Worm (Caenorhabditis elegans) whole organism, L4 larva: Measurements from ENCODE around the gene srx-86.

ENCODE experiments used
- F26F4.8 ChIP-seq: fragments of 200-800 bp; sonication (Bioruptor generic); conservative IDR thresholded peaks from 2 replicates; pipeline ENCODE4 v1.3.6; 2022; ENCODE audit warnings: missing genetic modification characterization, missing compliant biosample characterization
- F37D6.2 ChIP-seq: sonication (generic microtip); optimal IDR thresholded peaks from 2 replicates; lab custom pipeline; 2016; ENCODE audit warnings: mild to moderate bottlenecking, missing genetic modification characterization, missing compliant biosample characterization
- Y48G9A.11 ChIP-seq: fragments of 200-800 bp; sonication (Bioruptor generic); IDR thresholded peaks from 2 replicates; pipeline ENCODE4 v1.3.6; 2022; ENCODE audit warnings: missing genetic modification reagents, missing genetic modification characterization, missing compliant biosample characterization
- Y5F2A.4 ChIP-seq: fragments of 200-800 bp; sonication (Bioruptor generic); optimal IDR thresholded peaks from 2 replicates; lab custom pipeline; 2018; ENCODE audit warnings: mild to moderate bottlenecking, missing genetic modification characterization, missing compliant biosample characterization
- Y75B8A.6 ChIP-seq: fragments of 200-800 bp; sonication (Bioruptor generic); IDR thresholded peaks from 2 replicates; pipeline ENCODE4 v1.3.6; 2022; ENCODE audit warnings: missing genetic modification reagents, missing genetic modification characterization, missing compliant biosample characterization
- aha-1 ChIP-seq: fragments of 150-350 bp; peaks from one replicate; lab custom pipeline; 2014; ENCODE audit warnings: missing biosample characterization, missing genetic modification characterization
- aly-2 ChIP-seq: sonication (generic microtip); optimal IDR thresholded peaks from 2 replicates; lab custom pipeline; 2018; ENCODE audit warnings: missing biosample characterization, missing genetic modification characterization
- ceh-20 ChIP-seq: fragments of 200-800 bp; sonication (Bioruptor generic); IDR thresholded peaks from 2 replicates; pipeline ENCODE4 v1.3.6; 2022; ENCODE audit warnings: missing genetic modification reagents, missing genetic modification characterization, missing compliant biosample characterization
- ceh-28 ChIP-seq: fragments of 150-350 bp; optimal IDR thresholded peaks from 2 replicates; lab custom pipeline; 2014; ENCODE audit warnings: missing biosample characterization, missing genetic modification reagents, missing genetic modification characterization
- ceh-82 ChIP-seq: sonication (generic microtip); optimal IDR thresholded peaks from 2 replicates; lab custom pipeline; 2017; ENCODE audit warnings: missing biosample characterization, missing genetic modification characterization
- cey-2 ChIP-seq: sonication (generic microtip); optimal IDR thresholded peaks from 3 replicates; lab custom pipeline; 2017; ENCODE audit warnings: missing genetic modification characterization, mild to moderate bottlenecking, missing compliant biosample characterization, antibody characterized with exemption, borderline replicate concordance; ENCODE audit not compliant: insufficient read depth
- daf-19 ChIP-seq: fragments of 200-800 bp; sonication (Bioruptor generic); conservative IDR thresholded peaks from 2 replicates; pipeline ENCODE4 v1.3.6; 2022; ENCODE audit warnings: missing genetic modification characterization, missing compliant biosample characterization
- daf-8 ChIP-seq: fragments of 200-800 bp; sonication (Bioruptor generic); IDR thresholded peaks from 2 replicates; pipeline ENCODE4 v1.3.6; 2022; ENCODE audit warnings: missing genetic modification characterization, missing compliant biosample characterization
- dmd-8 ChIP-seq: fragments of 200-800 bp; sonication (Bioruptor generic); IDR thresholded peaks from 2 replicates; pipeline ENCODE4 v1.3.6; 2022; ENCODE audit warnings: missing genetic modification characterization, missing compliant biosample characterization
- dpl-1 ChIP-seq: fragments of 150-350 bp; optimal IDR thresholded peaks from 2 replicates; lab custom pipeline; 2014; ENCODE audit warnings: missing biosample characterization, missing genetic modification reagents, missing genetic modification characterization
- egl-27 ChIP-seq: sonication (generic microtip); optimal IDR thresholded peaks from 3 replicates; lab custom pipeline; 2017; ENCODE audit warnings: missing biosample characterization, missing genetic modification reagents, missing genetic modification characterization
- gei-8 ChIP-seq: fragments of 200-800 bp; sonication (Bioruptor generic); optimal IDR thresholded peaks from 2 replicates; lab custom pipeline; 2018; ENCODE audit warnings: mild to moderate bottlenecking, missing genetic modification characterization, missing compliant biosample characterization
- hlh-11 ChIP-seq: fragments of 200-800 bp; sonication (Bioruptor generic); optimal IDR thresholded peaks from 2 replicates; lab custom pipeline; 2018; ENCODE audit warnings: mild to moderate bottlenecking, missing genetic modification characterization, missing compliant biosample characterization
- hlh-30 ChIP-seq: sonication (generic microtip); optimal IDR thresholded peaks from 2 replicates; lab custom pipeline; 2017; ENCODE audit warnings: antibody characterized with exemption, mild to moderate bottlenecking, missing genetic modification characterization, missing compliant biosample characterization; ENCODE audit not compliant: insufficient read depth
- hmg-1.1 ChIP-seq: fragments of 200-800 bp; sonication (Bioruptor generic); IDR thresholded peaks from 2 replicates; pipeline ENCODE4 v1.3.6; 2022; ENCODE audit warnings: missing genetic modification reagents, missing genetic modification characterization, missing compliant biosample characterization
- lin-13 ChIP-seq: fragments of 150-350 bp; optimal IDR thresholded peaks from 2 replicates; lab custom pipeline; 2014; ENCODE audit warnings: missing biosample characterization, missing genetic modification reagents, missing genetic modification characterization
- lsy-2 ChIP-seq, 2 experiments: fragments of 150-350 bp in 1 of 2; sonication (generic microtip) in 1 of 2; optimal IDR thresholded peaks; 2 replicates each; lab custom pipeline; 2014 to 2017; ENCODE audit warnings: missing biosample characterization in 2 of 2, missing genetic modification characterization in 2 of 2
- madf-5 ChIP-seq, 2 experiments: fragments of 200-800 bp; sonication (Bioruptor generic); IDR thresholded peaks; 2 replicates each; pipeline ENCODE4 v1.3.6; 2022; ENCODE audit warnings: missing compliant biosample characterization in 2 of 2, missing genetic modification characterization in 2 of 2
- mdl-1 ChIP-seq, 2 experiments: fragments of 150-350 bp in 1 of 2; sonication (generic microtip) in 1 of 2; optimal IDR thresholded peaks; 2 replicates each; lab custom pipeline; 2014 to 2017; ENCODE audit warnings: missing biosample characterization in 2 of 2, missing genetic modification characterization in 2 of 2
- mep-1 ChIP-seq: fragments of 150-350 bp; sonication (generic microtip); optimal IDR thresholded peaks from 3 replicates; lab custom pipeline; 2014; ENCODE audit warnings: missing biosample characterization, missing genetic modification characterization
- mes-2 ChIP-seq: sonication (generic microtip); optimal IDR thresholded peaks from 2 replicates; lab custom pipeline; 2016; ENCODE audit warnings: missing genotype, mild to moderate bottlenecking, missing genetic modification characterization, missing compliant biosample characterization; ENCODE audit not compliant: poor library complexity, severe bottlenecking
- mxl-2 ChIP-seq: fragments of 200-800 bp; sonication (Bioruptor generic); conservative IDR thresholded peaks from 2 replicates; pipeline ENCODE4 v1.3.6; 2022; ENCODE audit warnings: missing genetic modification reagents, missing genetic modification characterization, missing compliant biosample characterization
- mxl-3 ChIP-seq: fragments of 200-800 bp; sonication (Bioruptor generic); optimal IDR thresholded peaks from 2 replicates; lab custom pipeline; 2018; ENCODE audit warnings: mild to moderate bottlenecking, missing genetic modification characterization, missing compliant biosample characterization
- nhr-10 ChIP-seq: fragments of 150-350 bp; optimal IDR thresholded peaks from 2 replicates; lab custom pipeline; 2014; ENCODE audit warnings: missing biosample characterization, missing genetic modification characterization
- nhr-102 ChIP-seq: sonication (generic microtip); optimal IDR thresholded peaks from 2 replicates; lab custom pipeline; 2016; ENCODE audit warnings: mild to moderate bottlenecking, missing genetic modification characterization, moderate library complexity, missing compliant biosample characterization
- nhr-41 ChIP-seq: fragments of 200-800 bp; sonication (Bioruptor generic); IDR thresholded peaks from 2 replicates; pipeline ENCODE4 v1.3.6; 2022; ENCODE audit warnings: missing genetic modification reagents, missing genetic modification characterization, missing compliant biosample characterization
- nhr-77 ChIP-seq: fragments of 150-350 bp; optimal IDR thresholded peaks from 2 replicates; lab custom pipeline; 2014; ENCODE audit warnings: missing biosample characterization, missing genetic modification characterization
- pha-4 ChIP-seq, 2 experiments: fragments of 150-350 bp in 1 of 2; fragments of 200-800 bp in 1 of 2; sonication (Bioruptor generic) in 1 of 2; IDR thresholded peaks in 1 of 2; optimal IDR thresholded peaks in 1 of 2; 2 replicates each; pipeline versions ENCODE4 v1.3.6 to Lab custom; 2014 to 2022; ENCODE audit warnings: missing genetic modification characterization in 2 of 2, missing genetic modification reagents in 2 of 2, missing biosample characterization in 1 of 2, missing compliant biosample characterization in 1 of 2
- pqm-1 ChIP-seq: sonication (generic microtip); optimal IDR thresholded peaks from 2 replicates; lab custom pipeline; 2017; ENCODE audit warnings: missing biosample characterization, missing genetic modification characterization
- rbr-2 ChIP-seq: sonication (generic microtip); optimal IDR thresholded peaks from 2 replicates; lab custom pipeline; 2016; ENCODE audit warnings: missing genotype, missing genetic modification characterization, missing compliant biosample characterization
- saeg-2 ChIP-seq: fragments of 200-800 bp; sonication (Bioruptor generic); IDR thresholded peaks from 2 replicates; pipeline ENCODE4 v1.3.6; 2022; ENCODE audit warnings: missing genetic modification reagents, missing genetic modification characterization, missing compliant biosample characterization
- sdz-12 ChIP-seq: fragments of 200-800 bp; sonication (Bioruptor generic); optimal IDR thresholded peaks from 2 replicates; lab custom pipeline; 2018; ENCODE audit warnings: mild to moderate bottlenecking, missing genetic modification characterization, missing compliant biosample characterization
- set-16 ChIP-seq: fragments of 200-800 bp; sonication (Bioruptor generic); IDR thresholded peaks from 2 replicates; pipeline ENCODE4 v1.3.6; 2022; ENCODE audit warnings: missing genetic modification reagents, missing genetic modification characterization, missing compliant biosample characterization
- skn-1 ChIP-seq: fragments of 150-350 bp; optimal IDR thresholded peaks from 2 replicates; lab custom pipeline; 2014; ENCODE audit warnings: missing biosample characterization, missing genetic modification characterization
- spr-1 ChIP-seq: sonication (generic microtip); optimal IDR thresholded peaks from 2 replicates; lab custom pipeline; 2016; ENCODE audit warnings: mild to moderate bottlenecking, missing genetic modification characterization, missing compliant biosample characterization
- spr-3 ChIP-seq: fragments of 200-800 bp; sonication (Bioruptor generic); optimal IDR thresholded peaks from 2 replicates; lab custom pipeline; 2018; ENCODE audit warnings: mild to moderate bottlenecking, missing genetic modification characterization, missing compliant biosample characterization
- unc-130 ChIP-seq: sonication (generic microtip); optimal IDR thresholded peaks from 2 replicates; lab custom pipeline; 2016; ENCODE audit warnings: missing genetic modification reagents, missing genetic modification characterization, missing compliant biosample characterization
- unc-39 ChIP-seq: sonication (generic microtip); optimal IDR thresholded peaks from 2 replicates; lab custom pipeline; 2017; ENCODE audit warnings: missing biosample characterization, missing genetic modification characterization
- unc-62 ChIP-seq, 3 experiments: fragments of 150-350 bp in 1 of 3; sonication (generic microtip); optimal IDR thresholded peaks in 2 of 3; peaks in 1 of 3; 1 replicate in 1 of 3; 2 replicates in 2 of 3; lab custom pipeline; 2014 to 2017; ENCODE audit warnings: missing biosample characterization in 3 of 3, missing genetic modification characterization in 3 of 3, missing genetic modification reagents in 3 of 3, missing genotype in 1 of 3
- zfp-2 ChIP-seq: sonication (generic microtip); optimal IDR thresholded peaks from 2 replicates; lab custom pipeline; 2016; ENCODE audit warnings: mild to moderate bottlenecking, missing genetic modification characterization, missing compliant biosample characterization
- zfp-3 ChIP-seq: fragments of 200-800 bp; sonication (Bioruptor generic); conservative IDR thresholded peaks from 2 replicates; pipeline ENCODE4 v1.3.6; 2022; ENCODE audit warnings: missing genetic modification reagents, missing genetic modification characterization, missing compliant biosample characterization

The srx-86 gene

DNA sequence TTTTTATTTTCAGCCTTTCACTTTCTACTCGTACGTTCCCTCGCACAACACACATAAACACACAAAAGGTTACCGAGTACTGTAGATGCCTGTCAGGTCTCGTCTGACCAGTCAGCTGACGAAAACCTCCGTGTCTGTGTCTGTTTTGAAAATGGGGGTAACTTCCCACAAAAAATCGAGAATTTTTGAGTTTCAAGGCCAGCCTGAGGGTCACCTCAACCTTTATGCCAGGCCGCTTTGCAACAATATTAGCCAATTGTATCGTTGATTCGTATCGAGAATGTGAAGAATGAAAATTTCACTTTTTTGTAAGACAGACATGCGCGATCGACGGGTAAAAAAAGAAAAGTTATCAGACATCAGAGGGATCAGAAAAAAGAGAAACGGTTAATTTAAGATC is 31.6 kb upstream of the srx-86 start (continued):
- TF ChIP-seq egl-27 (tag; lab: Kevin White, UChicago) (no peak), nhr-102 (tag; lab: Kevin White, UChicago) (no peak), F37D6.2 (tag; lab: Kevin White, UChicago) (no peak), Y5F2A.4 (no peak), dpl-1 (GFP tag; lab: Kevin White, UChicago) (no peak), pha-4 (GFP tag; IDR thresholded peaks at IDR 0.05; lab: Robert Waterston, UW) (no peak), pha-4 (tag; optimal IDR thresholded peaks at IDR 0.05; lab: Kevin White, UChicago) (no peak), nhr-10 (tag; lab: Kevin White, UChicago) (no peak), spr-1 (no peak), madf-5 (GFP tag; IDR thresholded peaks at IDR 0.05; lab: Robert Waterston, UW) (no peak), hlh-11 (tag; lab: Kevin White, UChicago) (peak; percentile 38), set-16 (GFP tag; lab: Robert Waterston, UW) (no peak), mxl-3 (GFP tag; lab: Kevin White, UChicago) (no peak), ceh-20 (0 out of 2 replicates have a peak, but pooled peaks have one; percentile 10), mep-1 (tag; lab: Kevin White, UChicago) (peak; percentile 50), F26F4.8 (GFP tag; lab: Robert Waterston, UW) (no peak), sdz-12 (GFP tag; lab: Kevin White, UChicago) (no peak), mes-2 (tag; lab: Kevin White, UChicago) (peak; percentile 3), lsy-2 (tag; optimal IDR thresholded peaks at IDR 0.05; lab: Kevin White, UChicago) (peak; percentile 14 to 59), spr-3 (GFP tag; lab: Kevin White, UChicago) (no peak), nhr-41 (GFP tag; lab: Robert Waterston, UW) (no peak), saeg-2 (GFP tag; lab: Robert Waterston, UW) (no peak), zfp-2 (no peak), Y75B8A.6 (no peak), zfp-3 (no peak), daf-19 (GFP tag; lab: Robert Waterston, UW) (no peak), dmd-8 (no peak)

DNA sequence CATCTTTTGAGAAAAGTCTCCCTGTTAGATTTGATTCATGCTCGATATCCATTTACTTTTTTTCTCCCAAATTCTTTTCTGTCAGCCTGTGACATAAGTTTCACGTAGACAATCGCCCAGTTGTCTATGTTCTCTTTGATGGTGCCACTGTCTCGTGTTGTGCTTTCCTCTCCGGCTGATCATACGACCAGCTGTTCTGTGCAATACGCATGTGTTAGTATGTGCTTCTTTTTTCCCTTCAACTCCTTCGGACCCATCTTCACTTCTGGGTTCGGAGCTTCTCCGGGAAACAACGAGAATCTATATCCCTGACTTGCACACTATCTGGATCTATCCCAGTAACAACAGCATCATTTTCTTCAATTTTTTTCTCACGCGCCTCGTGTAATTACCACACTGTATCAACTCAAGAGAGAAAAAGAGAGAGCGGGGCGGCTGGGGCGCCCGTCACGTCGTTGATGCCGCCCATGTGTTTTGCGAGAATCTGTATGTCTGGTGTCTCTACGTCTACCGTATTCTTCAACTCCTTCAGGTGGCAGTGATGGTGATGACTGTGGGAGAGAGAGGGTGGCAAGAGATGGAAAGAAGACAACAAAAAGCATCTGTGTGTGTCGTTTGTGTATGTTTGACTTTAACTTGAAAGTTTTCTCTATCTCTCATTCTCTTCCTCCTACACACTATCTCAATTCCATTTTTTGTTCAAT is 30.8 kb upstream of the srx-86 start:
- TF ChIP-seq lin-13 (GFP tag; lab: Kevin White, UChicago) (peak; percentile 30), skn-1 (no peak), zfp-2 (peak; percentile 26), daf-8 (GFP tag; lab: Robert Waterston, UW) (no peak), cey-2 (tag; lab: Kevin White, UChicago) (peak; percentile 4), unc-62 (GFP tag; optimal IDR thresholded peaks at IDR 0.05 in 1 of 2; lab: Kevin White, UChicago) (peak in 1 of 2 experiments; percentile 98), unc-62 (tag; optimal IDR thresholded peaks at IDR 0.05; lab: Kevin White, UChicago) (no peak), Y48G9A.11 (no peak), mdl-1 (tag; optimal IDR thresholded peaks at IDR 0.05; lab: Kevin White, UChicago) (peak; percentile 78 to 96), lsy-2 (tag; optimal IDR thresholded peaks at IDR 0.05; lab: Kevin White, UChicago) (peak; percentile 63 to 77), rbr-2 (tag; lab: Kevin White, UChicago) (peak; percentile 49), aly-2 (tag; lab: Kevin White, UChicago) (no peak), hlh-11 (tag; lab: Kevin White, UChicago) (peak; percentile 99), aha-1 (tag; lab: Kevin White, UChicago) (peak; percentile 88), nhr-77 (tag; lab: Kevin White, UChicago) (peak; percentile 40), unc-130 (no peak), ceh-28 (tag; lab: Kevin White, UChicago) (no peak), mep-1 (tag; lab: Kevin White, UChicago) (peak; percentile 81), egl-27 (tag; lab: Kevin White, UChicago) (no peak), unc-39 (tag; lab: Kevin White, UChicago) (no peak), dmd-8 (no peak), hlh-30 (tag; lab: Kevin White, UChicago) (peak; percentile 89), pqm-1 (tag; lab: Kevin White, UChicago) (peak; percentile 84), hmg-1.1 (GFP tag; lab: Robert Waterston, UW) (peak; percentile 62), gei-8 (GFP tag; lab: Kevin White, UChicago) (peak; percentile 73), madf-5 (GFP tag; IDR thresholded peaks at IDR 0.05; lab: Robert Waterston, UW) (no peak), Y5F2A.4 (no peak), mxl-2 (no peak), ceh-20 (peak; percentile 59; the same call in 1 of the 2 replicates), ceh-82 (tag; lab: Kevin White, UChicago) (no peak), saeg-2 (GFP tag; lab: Robert Waterston, UW) (no peak)
